Worm (Caenorhabditis elegans) whole organism, L4/young adult: ENCODE data around the gene cpf-1.

ENCODE experiments used
- dao-5 ChIP-seq: sonication (generic microtip); optimal IDR thresholded peaks from 2 replicates; lab custom pipeline; 2016; ENCODE audit warnings: missing genotype, missing genetic modification characterization, moderate library complexity, missing compliant biosample characterization
- him-1 ChIP-seq: sonication (generic microtip); optimal IDR thresholded peaks from 2 replicates; lab custom pipeline; 2016; ENCODE audit warnings: missing genotype, missing genetic modification reagents, missing genetic modification characterization, missing compliant biosample characterization

ce11 chrII:8617516-8617915, 15.3 kb upstream of the cpf-1 start, which contains the start of gene chhy-1:
- no peak for TF ChIP-seq dao-5
- TF ChIP-seq him-1 (tag; lab: Kevin White, UChicago): no peak
